Fruit fly (Drosophila melanogaster) whole organism, embryonic: Measurements from ENCODE around the gene Uck.

Experiments used
- Awh ChIP-seq: fragments of 200-800 bp; sonication (Bioruptor generic); IDR thresholded peaks from 2 replicates; pipeline ENCODE4, ENCODE4 v1.3.6; 2022; ENCODE audit warnings: missing biosample characterization, missing genetic modification characterization
- B-H2 ChIP-seq: fragments of 200-800 bp; sonication (Bioruptor generic); optimal IDR thresholded peaks from 2 replicates; lab custom pipeline; 2018; ENCODE audit warnings: missing biosample characterization, mild to moderate bottlenecking, missing genetic modification characterization
- CG10959 ChIP-seq: fragments of 200-800 bp; sonication (Bioruptor generic); IDR thresholded peaks from 2 replicates; pipeline ENCODE4 v1.3.6; 2022; ENCODE audit warnings: missing biosample characterization, missing genetic modification characterization
- CG12236 ChIP-seq: fragments of 200-800 bp; sonication (Bioruptor generic); optimal IDR thresholded peaks from 2 replicates; lab custom pipeline; 2016; ENCODE audit warnings: missing biosample characterization, missing genetic modification characterization
- CG13424 ChIP-seq: fragments of 200-800 bp; sonication (Bioruptor generic); optimal IDR thresholded peaks from 2 replicates; lab custom pipeline; 2019; ENCODE audit warnings: missing biosample characterization, mild to moderate bottlenecking, missing genetic modification characterization, moderate library complexity
- CG14050 ChIP-seq: fragments of 200-800 bp; sonication (Bioruptor generic); IDR thresholded peaks from 3 replicates; pipeline ENCODE4 v1.3.6; 2022; ENCODE audit warnings: missing biosample characterization, missing genetic modification characterization
- CG1529 ChIP-seq: fragments of 200-800 bp; sonication (Bioruptor generic); optimal IDR thresholded peaks from 3 replicates; lab custom pipeline; 2018; ENCODE audit warnings: missing biosample characterization, missing genetic modification characterization
- CG15696 ChIP-seq: fragments of 200-800 bp; sonication (Bioruptor generic); optimal IDR thresholded peaks from 2 replicates; lab custom pipeline; 2019; ENCODE audit warnings: missing biosample characterization, mild to moderate bottlenecking, missing genetic modification characterization, moderate library complexity
- CG17361 ChIP-seq: fragments of 200-800 bp; sonication (Bioruptor generic); IDR thresholded peaks from 3 replicates; pipeline ENCODE4 v1.3.6; 2022; ENCODE audit warnings: missing biosample characterization, missing genetic modification characterization
- CG17568 ChIP-seq: fragments of 200-800 bp; sonication (Bioruptor generic); optimal IDR thresholded peaks from 2 replicates; lab custom pipeline; 2018; ENCODE audit warnings: missing biosample characterization, mild to moderate bottlenecking, missing genetic modification characterization, moderate library complexity
- CG17829 ChIP-seq: fragments of 200-800 bp; optimal IDR thresholded peaks from 2 replicates; lab custom pipeline; 2019; ENCODE audit warnings: missing biosample characterization, mild to moderate bottlenecking, missing genetic modification characterization, moderate library complexity
- CG3065 ChIP-seq: fragments of 200-800 bp; sonication (Bioruptor generic); optimal IDR thresholded peaks from 2 replicates; lab custom pipeline; 2016; ENCODE audit warnings: missing biosample characterization, missing genetic modification characterization
- CG31365 ChIP-seq: fragments of 200-800 bp; sonication (Bioruptor generic); optimal IDR thresholded peaks from 2 replicates; lab custom pipeline; 2018; ENCODE audit warnings: missing biosample characterization, mild to moderate bottlenecking, missing genetic modification characterization
- CG3726 ChIP-seq: fragments of 200-800 bp; sonication (Bioruptor generic); IDR thresholded peaks from 3 replicates; pipeline ENCODE4, ENCODE4 v1.3.6; 2022; ENCODE audit warnings: missing biosample characterization, missing genetic modification characterization
- CG4424 ChIP-seq: fragments of 200-800 bp; sonication (Bioruptor generic); optimal IDR thresholded peaks from 3 replicates; lab custom pipeline; 2016; ENCODE audit warnings: missing biosample characterization, missing genetic modification characterization
- CG5180 ChIP-seq: fragments of 200-800 bp; sonication (Bioruptor generic); optimal IDR thresholded peaks from 3 replicates; lab custom pipeline; 2017; ENCODE audit warnings: missing biosample characterization, missing genetic modification characterization, mild to moderate bottlenecking, moderate library complexity, missing genetic modification reagents
- CG7372 ChIP-seq: fragments of 200-800 bp; sonication (Bioruptor generic); IDR thresholded peaks from 2 replicates; pipeline ENCODE4 v1.3.6; 2022; ENCODE audit warnings: missing biosample characterization, missing genetic modification characterization
- CG7556 ChIP-seq: fragments of 200-800 bp; sonication (Bioruptor generic); optimal IDR thresholded peaks from 2 replicates; lab custom pipeline; 2017; ENCODE audit warnings: missing biosample characterization, mild to moderate bottlenecking, missing genetic modification characterization
- CG8388 ChIP-seq: fragments of 200-800 bp; sonication (Bioruptor generic); optimal IDR thresholded peaks from 2 replicates; lab custom pipeline; 2019; ENCODE audit warnings: missing biosample characterization, mild to moderate bottlenecking, missing genetic modification characterization, moderate library complexity
- CG9437 ChIP-seq: fragments of 200-800 bp; sonication (Bioruptor generic); optimal IDR thresholded peaks from 2 replicates; lab custom pipeline; 2018; ENCODE audit warnings: missing biosample characterization, mild to moderate bottlenecking, missing genetic modification characterization
- D ChIP-seq, 2 experiments: fragments of 200-800 bp in 1 of 2; fragments of >200 bp in 1 of 2; sonication (Bioruptor generic) in 1 of 2; optimal IDR thresholded peaks; 2 replicates in 1 of 2; 3 replicates in 1 of 2; lab custom pipeline; 2017; ENCODE audit warnings: mild to moderate bottlenecking in 1 of 2, missing biosample characterization in 1 of 2, missing genetic modification characterization in 1 of 2, missing genetic modification reagents in 1 of 2
- Deaf1 ChIP-seq: fragments of 200-800 bp; optimal IDR thresholded peaks from 3 replicates; lab custom pipeline; 2019; ENCODE audit warnings: missing biosample characterization, mild to moderate bottlenecking, missing genetic modification characterization, moderate library complexity
- HHEX ChIP-seq: fragments of 200-800 bp; sonication (Bioruptor generic); optimal IDR thresholded peaks from 3 replicates; lab custom pipeline; 2017; ENCODE audit warnings: missing biosample characterization, mild to moderate bottlenecking, missing genetic modification characterization, missing genetic modification reagents
- Hey ChIP-seq: fragments of 200-800 bp; sonication (Bioruptor generic); optimal IDR thresholded peaks from 3 replicates; lab custom pipeline; 2018; ENCODE audit warnings: missing biosample characterization, mild to moderate bottlenecking, missing genetic modification characterization
- HmgD ChIP-seq: fragments of 200-800 bp; sonication (Bioruptor generic); optimal IDR thresholded peaks from 3 replicates; lab custom pipeline; 2016; ENCODE audit warnings: missing biosample characterization, missing genetic modification characterization
- Med ChIP-seq: fragments of 200-800 bp; sonication (Bioruptor generic); peaks from one replicate; lab custom pipeline; 2016; ENCODE audit warnings: missing biosample characterization, missing genetic modification characterization, mild to moderate bottlenecking, inconsistent platforms, moderate library complexity
- Nf-YB ChIP-seq: fragments of 200-800 bp; sonication (Bioruptor generic); optimal IDR thresholded peaks from 3 replicates; lab custom pipeline; 2019; ENCODE audit warnings: missing biosample characterization, mild to moderate bottlenecking, missing genetic modification characterization, moderate library complexity
- Rfx ChIP-seq: fragments of 200-800 bp; sonication (Bioruptor generic); IDR thresholded peaks from 2 replicates; pipeline ENCODE4 v1.3.6; 2022; ENCODE audit warnings: missing biosample characterization, missing genetic modification characterization
- Sry-β ChIP-seq: fragments of 200-800 bp; sonication (Bioruptor generic); optimal IDR thresholded peaks from 2 replicates; lab custom pipeline; 2018; ENCODE audit warnings: missing biosample characterization, mild to moderate bottlenecking, missing genetic modification characterization, moderate library complexity
- Sry-δ ChIP-seq: fragments of 200-800 bp; sonication (Bioruptor generic); optimal IDR thresholded peaks from 2 replicates; lab custom pipeline; 2016; ENCODE audit warnings: missing biosample characterization, missing genetic modification characterization
- ab ChIP-seq: fragments of 200-800 bp; sonication (Bioruptor generic); optimal IDR thresholded peaks from 2 replicates; lab custom pipeline; 2016; ENCODE audit warnings: missing biosample characterization, missing genetic modification characterization
- ac ChIP-seq: fragments of 200-800 bp; sonication (Bioruptor generic); optimal IDR thresholded peaks from 3 replicates; lab custom pipeline; 2017; ENCODE audit warnings: missing biosample characterization, mild to moderate bottlenecking, missing genetic modification characterization
- az2 ChIP-seq: fragments of 200-800 bp; sonication (Bioruptor generic); optimal IDR thresholded peaks from 3 replicates; lab custom pipeline; 2016; ENCODE audit warnings: missing biosample characterization, missing genetic modification characterization
- chm ChIP-seq: fragments of 200-800 bp; sonication (Bioruptor generic); IDR thresholded peaks from 2 replicates; pipeline ENCODE4 v1.3.6; 2022; ENCODE audit warnings: missing biosample characterization, missing genetic modification characterization
- chn ChIP-seq: fragments of 200-800 bp; sonication (Bioruptor generic); optimal IDR thresholded peaks from 2 replicates; lab custom pipeline; 2016; ENCODE audit warnings: missing biosample characterization, missing genetic modification characterization
- dysf ChIP-seq: fragments of 200-800 bp; sonication (Bioruptor generic); IDR thresholded peaks from 3 replicates; pipeline ENCODE4 v1.3.6; 2022; ENCODE audit warnings: missing biosample characterization, missing genetic modification characterization
- eve ChIP-seq, 2 experiments: fragments of >200 bp; optimal IDR thresholded peaks; 2 replicates each; lab custom pipeline; 2017; ENCODE audit warnings: missing biosample characterization in 2 of 2, missing genetic modification characterization in 2 of 2
- exex ChIP-seq: fragments of 200-800 bp; sonication (Bioruptor generic); optimal IDR thresholded peaks from 4 replicates; lab custom pipeline; 2018; ENCODE audit warnings: missing biosample characterization, mild to moderate bottlenecking, missing genetic modification characterization, moderate library complexity
- gcm2 ChIP-seq: fragments of 200-800 bp; sonication (Bioruptor generic); optimal IDR thresholded peaks from 2 replicates; lab custom pipeline; 2016; ENCODE audit warnings: missing biosample characterization, missing genetic modification characterization
- kay ChIP-seq: fragments of 200-800 bp; sonication (Bioruptor generic); optimal IDR thresholded peaks from 2 replicates; lab custom pipeline; 2016; ENCODE audit warnings: missing biosample characterization, missing genetic modification characterization
- lmd ChIP-seq: fragments of 200-800 bp; sonication (Bioruptor generic); IDR thresholded peaks from 2 replicates; pipeline ENCODE4 v1.3.6; 2022; ENCODE audit warnings: missing biosample characterization, missing genetic modification characterization
- mam ChIP-seq: fragments of 200-800 bp; sonication (Bioruptor generic); optimal IDR thresholded peaks from 3 replicates; lab custom pipeline; 2016; ENCODE audit warnings: missing biosample characterization, missing genetic modification characterization
- oc ChIP-seq: fragments of 200-800 bp; sonication (Bioruptor generic); optimal IDR thresholded peaks from 2 replicates; lab custom pipeline; 2018; ENCODE audit warnings: missing biosample characterization, mild to moderate bottlenecking, missing genetic modification characterization, moderate library complexity
- onecut ChIP-seq: fragments of 200-800 bp; sonication (Bioruptor generic); IDR thresholded peaks from 2 replicates; pipeline ENCODE4 v1.3.6; 2022; ENCODE audit warnings: missing biosample characterization, missing genetic modification characterization
- pnt ChIP-seq: fragments of 200-800 bp; sonication (Bioruptor generic); optimal IDR thresholded peaks from 3 replicates; lab custom pipeline; 2016; ENCODE audit warnings: missing biosample characterization, missing genetic modification characterization
- scrt ChIP-seq: fragments of 200-800 bp; sonication (Bioruptor generic); optimal IDR thresholded peaks from 2 replicates; lab custom pipeline; 2018; ENCODE audit warnings: missing biosample characterization, mild to moderate bottlenecking, missing genetic modification characterization, moderate library complexity
- sens ChIP-seq: fragments of 200-800 bp; sonication (Bioruptor generic); peaks from one replicate; lab custom pipeline; 2016; ENCODE audit warnings: missing biosample characterization, missing genetic modification characterization
- ttk ChIP-seq: fragments of 200-800 bp; sonication (Bioruptor generic); IDR thresholded peaks from 2 replicates; pipeline ENCODE4 v2.1.2; 2022; ENCODE audit warnings: missing biosample characterization, missing genetic modification characterization
- usp ChIP-seq: fragments of >200 bp; optimal IDR thresholded peaks from 2 replicates; lab custom pipeline; 2017; ENCODE audit warnings: missing biosample characterization, missing genetic modification characterization
- wdn ChIP-seq: fragments of 200-800 bp; sonication (Bioruptor generic); IDR thresholded peaks from 2 replicates; pipeline ENCODE4 v1.3.6; 2022; ENCODE audit warnings: missing biosample characterization, missing genetic modification characterization
- wek ChIP-seq: fragments of 200-800 bp; sonication (Bioruptor generic); optimal IDR thresholded peaks from 3 replicates; lab custom pipeline; 2018; ENCODE audit warnings: missing biosample characterization, mild to moderate bottlenecking, missing genetic modification characterization, moderate library complexity
- zfh2 ChIP-seq: fragments of 200-800 bp; sonication (Bioruptor generic); optimal IDR thresholded peaks from 2 replicates; lab custom pipeline; 2016; ENCODE audit warnings: missing biosample characterization, missing genetic modification characterization

Uck gene

DNA sequence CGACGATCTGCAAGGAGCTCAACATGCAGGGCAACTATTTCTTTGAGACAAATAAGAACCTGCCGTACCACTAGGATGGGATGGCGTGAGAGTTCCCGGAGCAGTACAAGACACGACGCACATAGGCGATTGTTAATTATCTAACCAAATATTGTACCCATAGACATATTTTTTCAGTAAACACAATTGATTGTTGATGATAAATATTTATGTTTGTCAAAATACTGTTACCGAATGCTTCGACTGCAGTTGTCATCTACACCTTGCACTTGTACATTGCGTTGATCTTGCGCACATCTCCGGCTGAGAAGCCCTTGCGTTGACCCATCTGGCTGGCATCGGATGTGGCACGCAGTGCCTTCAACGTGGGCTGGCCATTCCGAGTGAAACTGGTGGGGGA lies 3.2 kb downstream of the Uck start (continued):
- TF ChIP-seq CG8388 (GFP tag; lab: Kevin White, UChicago) (peak; percentile 14), CG17361 (0 out of 3 replicates have a peak, but pooled peaks have one; percentile 13), HmgD (GFP tag; lab: Kevin White, UChicago) (no peak), Rfx (GFP tag; lab: Robert Waterston, UW) (no peak), B-H2 (GFP tag; lab: Kevin White, UChicago) (no peak), CG7372 (GFP tag; lab: Robert Waterston, UW) (no peak), Awh (GFP tag; lab: Robert Waterston, UW) (0 out of 2 replicates have a peak, but pooled peaks have one; percentile 28), ttk (GFP tag; lab: Robert Waterston, UW) (no peak), az2 (GFP tag; lab: Kevin White, UChicago) (no peak), zfh2 (GFP tag; lab: Kevin White, UChicago) (no peak), usp (no peak), CG31365 (tag; lab: Kevin White, UChicago) (peak; percentile 48), dysf (GFP tag; lab: Robert Waterston, UW) (no peak), wdn (GFP tag; lab: Robert Waterston, UW) (no peak), Sry-δ (GFP tag; lab: Kevin White, UChicago) (no peak), ab (no peak), chn (GFP tag; lab: Kevin White, UChicago) (no peak), CG17829 (peak; percentile 24), HHEX (GFP tag; lab: Kevin White, UChicago) (no peak), CG13424 (tag; lab: Kevin White, UChicago) (peak; percentile 28), ac (GFP tag; lab: Kevin White, UChicago) (peak; percentile 18), Nf-YB (GFP tag; lab: Kevin White, UChicago) (peak; percentile 18), D (optimal IDR thresholded peaks at IDR 0.05; lab: Kevin White, UChicago) (no peak), D (GFP tag; optimal IDR thresholded peaks at IDR 0.05; lab: Kevin White, UChicago) (peak; percentile 46), pnt (GFP tag; lab: Kevin White, UChicago) (no peak), Deaf1 (tag; lab: Kevin White, UChicago) (no peak), gcm2 (GFP tag; lab: Kevin White, UChicago) (no peak), eve (GFP tag; optimal IDR thresholded peaks at IDR 0.05; lab: Kevin White, UChicago) (no peak), exex (tag; lab: Kevin White, UChicago) (no peak), CG12236 (GFP tag; lab: Kevin White, UChicago) (no peak), CG14050 (GFP tag; lab: Robert Waterston, UW) (no peak), Med (GFP tag; lab: Kevin White, UChicago) (no peak), CG4424 (GFP tag; lab: Kevin White, UChicago) (no peak), Hey (no peak), CG1529 (GFP tag; lab: Kevin White, UChicago) (peak; percentile 53), sens (GFP tag; lab: Kevin White, UChicago) (no peak), kay (GFP tag; lab: Kevin White, UChicago) (no peak), CG10959 (no peak), lmd (GFP tag; lab: Robert Waterston, UW) (no peak), mam (GFP tag; lab: Kevin White, UChicago) (no peak), wek (GFP tag; lab: Kevin White, UChicago) (peak; percentile 61), CG5180 (GFP tag; lab: Kevin White, UChicago) (peak; percentile 42), onecut (GFP tag; lab: Robert Waterston, UW) (no peak), scrt (GFP tag; lab: Kevin White, UChicago) (no peak), CG17568 (GFP tag; lab: Kevin White, UChicago) (peak; percentile 27), CG9437 (GFP tag; lab: Kevin White, UChicago) (no peak), Sry-β (GFP tag; lab: Kevin White, UChicago) (peak; percentile 35), CG3065 (no peak), CG7556 (GFP tag; lab: Kevin White, UChicago) (no peak), oc (tag; lab: Kevin White, UChicago) (peak; percentile 23), CG3726 (no peak), CG15696 (peak; percentile 58), chm (GFP tag; lab: Robert Waterston, UW) (no peak)
